Worm (Caenorhabditis elegans) whole organism, young adult: Measurements from ENCODE around the gene fbxb-72.
A peak's percentile ranks its signal among the peaks of the same experiment; 100 is the strongest.

ENCODE experiments used
- C06A6.2 ChIP-seq: fragments of 200-800 bp; sonication (Bioruptor generic); conservative IDR thresholded peaks from 2 replicates; pipeline ENCODE4 v1.3.6; 2022; ENCODE audit warnings: missing genetic modification characterization, missing compliant biosample characterization
- D2030.7 ChIP-seq: fragments of 200-800 bp; sonication (Bioruptor generic); IDR thresholded peaks from 2 replicates; pipeline ENCODE4 v1.3.6; 2022; ENCODE audit warnings: missing genetic modification reagents, missing genetic modification characterization, missing compliant biosample characterization
- F10E7.11 ChIP-seq: sonication (generic microtip); optimal IDR thresholded peaks from 2 replicates; lab custom pipeline; 2017; ENCODE audit warnings: mild to moderate bottlenecking, missing genetic modification characterization, moderate library complexity, missing compliant biosample characterization
- F22D6.2 ChIP-seq: sonication (generic microtip); optimal IDR thresholded peaks from 2 replicates; lab custom pipeline; 2016; ENCODE audit warnings: mild to moderate bottlenecking, missing genetic modification characterization, missing compliant biosample characterization
- F37B4.10 ChIP-seq: fragments of 200-800 bp; sonication (Bioruptor generic); IDR thresholded peaks from 2 replicates; pipeline ENCODE4 v1.3.6; 2022; ENCODE audit warnings: missing genetic modification characterization, missing compliant biosample characterization
- F49E8.2 ChIP-seq: sonication (generic microtip); optimal IDR thresholded peaks from 3 replicates; lab custom pipeline; 2017; ENCODE audit warnings: missing genetic modification characterization, mild to moderate bottlenecking, missing compliant biosample characterization, antibody characterized with exemption, moderate library complexity; ENCODE audit not compliant: insufficient read depth
- F57A8.1 ChIP-seq: fragments of 200-800 bp; sonication (Bioruptor generic); optimal IDR thresholded peaks from 2 replicates; lab custom pipeline; 2018; ENCODE audit warnings: mild to moderate bottlenecking, missing genetic modification characterization, moderate library complexity, missing compliant biosample characterization
- F57C9.4 ChIP-seq: sonication (generic microtip); optimal IDR thresholded peaks from 2 replicates; lab custom pipeline; 2017; ENCODE audit warnings: mild to moderate bottlenecking, missing genetic modification characterization, missing compliant biosample characterization
- T07F8.4 ChIP-seq: sonication (generic microtip); optimal IDR thresholded peaks from 2 replicates; lab custom pipeline; 2016; ENCODE audit warnings: mild to moderate bottlenecking, missing genetic modification characterization, moderate library complexity, missing compliant biosample characterization
- Y53F4B.3 ChIP-seq: fragments of 200-800 bp; sonication (Bioruptor generic); IDR thresholded peaks from 2 replicates; pipeline ENCODE4 v1.3.6; 2022; ENCODE audit warnings: missing genetic modification reagents, missing genetic modification characterization, missing compliant biosample characterization
- Y67H2A.10 ChIP-seq: fragments of 200-800 bp; sonication (Bioruptor generic); conservative IDR thresholded peaks from 2 replicates; pipeline ENCODE4 v1.3.6; 2022; ENCODE audit warnings: missing genetic modification reagents, missing genetic modification characterization, missing compliant biosample characterization
- Y79H2A.3 ChIP-seq: fragments of 200-800 bp; sonication (Bioruptor generic); conservative IDR thresholded peaks from 2 replicates; pipeline ENCODE4 v1.3.6; 2022; ENCODE audit warnings: missing genetic modification reagents, missing genetic modification characterization, missing compliant biosample characterization
- ZK185.1 ChIP-seq: sonication (generic microtip); optimal IDR thresholded peaks from 2 replicates; lab custom pipeline; 2016; ENCODE audit warnings: mild to moderate bottlenecking, missing genetic modification characterization, missing compliant biosample characterization; ENCODE audit not compliant: poor library complexity, severe bottlenecking
- aptf-3 ChIP-seq: fragments of 200-800 bp; sonication (Bioruptor generic); IDR thresholded peaks from 2 replicates; pipeline ENCODE4 v1.3.6; 2022; ENCODE audit warnings: missing genetic modification characterization, missing compliant biosample characterization
- atf-7 ChIP-seq: sonication (generic microtip); optimal IDR thresholded peaks from 2 replicates; lab custom pipeline; 2017; ENCODE audit warnings: mild to moderate bottlenecking, missing genetic modification characterization, missing compliant biosample characterization
- attf-5 ChIP-seq: fragments of 200-800 bp; sonication (Bioruptor generic); optimal IDR thresholded peaks from 2 replicates; lab custom pipeline; 2018; ENCODE audit warnings: mild to moderate bottlenecking, missing genetic modification characterization, missing compliant biosample characterization
- attf-6 ChIP-seq: fragments of 200-800 bp; sonication (Bioruptor generic); IDR thresholded peaks from 2 replicates; pipeline ENCODE4 v1.3.6; 2022; ENCODE audit warnings: missing genetic modification reagents, missing genetic modification characterization, missing compliant biosample characterization
- ceh-100 ChIP-seq: fragments of 200-800 bp; sonication (Bioruptor generic); IDR thresholded peaks from 2 replicates; pipeline ENCODE4 v1.3.6; 2022; ENCODE audit warnings: missing genetic modification reagents, missing genetic modification characterization, missing compliant biosample characterization
- ceh-58 ChIP-seq: fragments of 200-800 bp; sonication (Bioruptor generic); IDR thresholded peaks from 2 replicates; pipeline ENCODE4 v1.3.6; 2022; ENCODE audit warnings: missing genetic modification characterization, missing compliant biosample characterization
- ceh-91 ChIP-seq: fragments of 200-800 bp; sonication (Bioruptor generic); IDR thresholded peaks from 2 replicates; pipeline ENCODE4 v1.3.6; 2022; ENCODE audit warnings: missing genetic modification reagents, missing genetic modification characterization, missing compliant biosample characterization
- chd-7 ChIP-seq: sonication (generic microtip); optimal IDR thresholded peaks from 2 replicates; lab custom pipeline; 2016; ENCODE audit warnings: mild to moderate bottlenecking, missing genetic modification characterization, moderate library complexity, missing compliant biosample characterization
- dpff-1 ChIP-seq: sonication (generic microtip); optimal IDR thresholded peaks from 2 replicates; lab custom pipeline; 2017; ENCODE audit warnings: mild to moderate bottlenecking, missing genetic modification characterization, missing compliant biosample characterization
- dpl-1 ChIP-seq: fragments of 150-350 bp; optimal IDR thresholded peaks from 2 replicates; lab custom pipeline; 2014; ENCODE audit warnings: missing biosample characterization, missing genetic modification reagents, missing genetic modification characterization
- efl-1 ChIP-seq: fragments of 150-350 bp; optimal IDR thresholded peaks from 2 replicates; lab custom pipeline; 2014; ENCODE audit warnings: missing biosample characterization, missing genetic modification reagents, missing genetic modification characterization
- egl-18 ChIP-seq: fragments of 200-800 bp; sonication (Bioruptor generic); IDR thresholded peaks from 2 replicates; pipeline ENCODE4 v1.3.6; 2022; ENCODE audit warnings: missing genetic modification reagents, missing genetic modification characterization, missing compliant biosample characterization
- ets-4 ChIP-seq: fragments of 200-800 bp; sonication (Bioruptor generic); optimal IDR thresholded peaks from 2 replicates; lab custom pipeline; 2018; ENCODE audit warnings: mild to moderate bottlenecking, missing genetic modification characterization, missing compliant biosample characterization
- gei-17 ChIP-seq: fragments of 200-800 bp; sonication (Bioruptor generic); optimal IDR thresholded peaks from 2 replicates; lab custom pipeline; 2018; ENCODE audit warnings: mild to moderate bottlenecking, missing genetic modification characterization, missing compliant biosample characterization
- hmg-1.2 ChIP-seq: fragments of 200-800 bp; sonication (Bioruptor generic); IDR thresholded peaks from 2 replicates; pipeline ENCODE4 v1.3.6; 2022; ENCODE audit warnings: missing genetic modification reagents, missing genetic modification characterization, missing compliant biosample characterization
- hmg-20 ChIP-seq: fragments of 200-800 bp; sonication (Bioruptor generic); IDR thresholded peaks from 2 replicates; pipeline ENCODE4 v1.3.6; 2022; ENCODE audit warnings: missing genetic modification reagents, missing genetic modification characterization, missing compliant biosample characterization
- hrde-1 ChIP-seq: sonication (generic microtip); optimal IDR thresholded peaks from 2 replicates; lab custom pipeline; 2016; ENCODE audit warnings: missing genetic modification characterization, mild to moderate bottlenecking, missing compliant biosample characterization, moderate library complexity, missing genotype, missing genetic modification reagents, borderline replicate concordance
- let-526 ChIP-seq: fragments of 200-800 bp; sonication (Bioruptor generic); IDR thresholded peaks from 2 replicates; pipeline ENCODE4 v1.3.6; 2022; ENCODE audit warnings: missing genetic modification reagents, missing genetic modification characterization, missing compliant biosample characterization
- let-607 ChIP-seq, 2 experiments: fragments of 200-800 bp in 1 of 2; sonication (Bioruptor generic) in 1 of 2; sonication (generic microtip) in 1 of 2; optimal IDR thresholded peaks; 2 replicates each; lab custom pipeline; 2016 to 2018; ENCODE audit warnings: mild to moderate bottlenecking in 2 of 2, missing compliant biosample characterization in 2 of 2, missing genetic modification characterization in 2 of 2, moderate library complexity in 2 of 2, missing genotype in 1 of 2
- lin-26 ChIP-seq: fragments of 200-800 bp; sonication (Bioruptor generic); IDR thresholded peaks from 2 replicates; pipeline ENCODE4 v1.3.6; 2022; ENCODE audit warnings: missing genetic modification reagents, missing genetic modification characterization, missing compliant biosample characterization
- lin-35 ChIP-seq, 3 experiments: fragments of 150-350 bp in 2 of 3; sonication (generic microtip) in 1 of 3; optimal IDR thresholded peaks; 2 replicates each; lab custom pipeline; 2014 to 2018; ENCODE audit warnings: missing biosample characterization in 3 of 3, missing genetic modification characterization in 3 of 3, missing genetic modification reagents in 3 of 3
- lin-54 ChIP-seq: fragments of 200-800 bp; sonication (Bioruptor generic); optimal IDR thresholded peaks from 2 replicates; lab custom pipeline; 2018; ENCODE audit warnings: mild to moderate bottlenecking, missing genetic modification characterization, missing compliant biosample characterization
- madf-3 ChIP-seq: fragments of 200-800 bp; sonication (Bioruptor generic); IDR thresholded peaks from 2 replicates; pipeline ENCODE4 v1.3.6; 2022; ENCODE audit warnings: missing genetic modification reagents, missing genetic modification characterization, missing compliant biosample characterization
- madf-8 ChIP-seq: fragments of 200-800 bp; sonication (Bioruptor generic); conservative IDR thresholded peaks from 2 replicates; pipeline ENCODE4 v1.3.6; 2022; ENCODE audit warnings: missing genetic modification reagents, missing genetic modification characterization, missing compliant biosample characterization
- mcd-1 ChIP-seq: fragments of 200-800 bp; sonication (Bioruptor generic); IDR thresholded peaks from 2 replicates; pipeline ENCODE4 v1.3.6; 2022; ENCODE audit warnings: missing genetic modification reagents, missing genetic modification characterization, missing compliant biosample characterization
- mel-28 ChIP-seq: sonication (generic microtip); optimal IDR thresholded peaks from 2 replicates; lab custom pipeline; 2016; ENCODE audit warnings: borderline replicate concordance, mild to moderate bottlenecking, missing genetic modification characterization, missing compliant biosample characterization
- mes-4 ChIP-seq: sonication (generic microtip); optimal IDR thresholded peaks from 2 replicates; lab custom pipeline; 2016; ENCODE audit warnings: missing genotype, missing genetic modification characterization, missing compliant biosample characterization
- nfya-2 ChIP-seq: fragments of 200-800 bp; sonication (Bioruptor generic); IDR thresholded peaks from 2 replicates; pipeline ENCODE4 v1.3.6; 2022; ENCODE audit warnings: missing genetic modification reagents, missing genetic modification characterization, missing compliant biosample characterization
- nfyb-1 ChIP-seq: fragments of 200-800 bp; sonication (Bioruptor generic); IDR thresholded peaks from 2 replicates; pipeline ENCODE4 v1.3.6; 2022; ENCODE audit warnings: missing genetic modification reagents, missing genetic modification characterization, missing compliant biosample characterization
- nhr-120 ChIP-seq: fragments of 200-800 bp; sonication (Bioruptor generic); IDR thresholded peaks from 2 replicates; pipeline ENCODE4 v1.3.6; 2022; ENCODE audit warnings: missing genetic modification characterization, missing compliant biosample characterization
- repo-1 ChIP-seq: sonication (generic microtip); optimal IDR thresholded peaks from 2 replicates; lab custom pipeline; 2017; ENCODE audit warnings: mild to moderate bottlenecking, missing genetic modification characterization, missing compliant biosample characterization
- sea-2 ChIP-seq: fragments of 200-800 bp; sonication (Bioruptor generic); IDR thresholded peaks from 2 replicates; pipeline ENCODE4 v1.3.6; 2022; ENCODE audit warnings: missing genetic modification characterization, missing compliant biosample characterization
- sptf-2 ChIP-seq: fragments of 200-800 bp; sonication (Bioruptor generic); optimal IDR thresholded peaks from 2 replicates; lab custom pipeline; 2018; ENCODE audit warnings: mild to moderate bottlenecking, missing genetic modification characterization, missing compliant biosample characterization
- tbp1 ChIP-seq: fragments of 200-800 bp; sonication (Bioruptor generic); optimal IDR thresholded peaks from 2 replicates; lab custom pipeline; 2018; ENCODE audit warnings: mild to moderate bottlenecking, missing genetic modification characterization, missing compliant biosample characterization
- tbx-9 ChIP-seq: sonication (generic microtip); optimal IDR thresholded peaks from 2 replicates; lab custom pipeline; 2016; ENCODE audit warnings: borderline replicate concordance, missing genetic modification characterization, inconsistent platforms, missing compliant biosample characterization
- ztf-25 ChIP-seq: fragments of 200-800 bp; sonication (Bioruptor generic); IDR thresholded peaks from 2 replicates; pipeline ENCODE4 v1.3.6; 2022; ENCODE audit warnings: missing genetic modification reagents, missing genetic modification characterization, missing compliant biosample characterization

Gene fbxb-72

ce11 chrV:731330-731729 is 7.6 kb upstream of the fbxb-72 start (continued):
- TF ChIP-seq chd-7 (peak; percentile 93), madf-8 (GFP tag; lab: Robert Waterston, UW) (no peak), madf-3 (peak; percentile 64; the same call in 1 of the 2 replicates), F37B4.10 (GFP tag; lab: Robert Waterston, UW) (no peak), nhr-120 (GFP tag; lab: Robert Waterston, UW) (no peak), egl-18 (no peak), sptf-2 (GFP tag; lab: Kevin White, UChicago) (no peak), ets-4 (GFP tag; lab: Kevin White, UChicago) (peak; percentile 84), sea-2 (GFP tag; lab: Robert Waterston, UW) (0 out of 2 replicates have a peak, but pooled peaks have one; percentile 11), mel-28 (tag; lab: Kevin White, UChicago) (no peak), attf-5 (GFP tag; lab: Kevin White, UChicago) (peak; percentile 81), T07F8.4 (tag; lab: Kevin White, UChicago) (no peak), nfya-2 (no peak), F49E8.2 (tag; lab: Kevin White, UChicago) (no peak), C06A6.2 (GFP tag; lab: Robert Waterston, UW) (peak; percentile 84), mes-4 (tag; lab: Kevin White, UChicago) (no peak), Y67H2A.10 (GFP tag; lab: Robert Waterston, UW) (no peak), let-526 (GFP tag; lab: Robert Waterston, UW) (peak; percentile 96), hrde-1 (tag; lab: Kevin White, UChicago) (no peak), dpff-1 (tag; lab: Kevin White, UChicago) (no peak), atf-7 (tag; lab: Kevin White, UChicago) (peak; percentile 93), ceh-100 (GFP tag; lab: Robert Waterston, UW) (no peak), lin-35 (GFP tag; optimal IDR thresholded peaks at IDR 0.05; lab: Kevin White, UChicago) (peak in 1 of 3 experiments; percentile 29), efl-1 (no peak), F10E7.11 (no peak), Y79H2A.3 (GFP tag; lab: Robert Waterston, UW) (no peak), dpl-1 (no peak), Y53F4B.3 (GFP tag; lab: Robert Waterston, UW) (no peak), let-607 (tag; optimal IDR thresholded peaks at IDR 0.05; lab: Kevin White, UChicago) (peak in 1 of 2 experiments; percentile 85), ceh-91 (GFP tag; lab: Robert Waterston, UW) (no peak), F22D6.2 (tag; lab: Kevin White, UChicago) (peak; percentile 84), tbx-9 (no peak), hmg-20 (GFP tag; lab: Robert Waterston, UW) (no peak), attf-6 (GFP tag; lab: Robert Waterston, UW) (no peak), mcd-1 (peak; percentile 73), ceh-58 (no peak), hmg-1.2 (GFP tag; lab: Robert Waterston, UW) (peak; percentile 85), nfyb-1 (GFP tag; lab: Robert Waterston, UW) (peak; percentile 89), lin-26 (peak; percentile 73), lin-54 (GFP tag; lab: Kevin White, UChicago) (peak; percentile 61), D2030.7 (GFP tag; lab: Robert Waterston, UW) (no peak), ZK185.1 (tag; lab: Kevin White, UChicago) (peak; percentile 73), repo-1 (peak; percentile 78), tbp1 (GFP tag; lab: Kevin White, UChicago) (peak; percentile 63), ztf-25 (GFP tag; lab: Robert Waterston, UW) (no peak), F57A8.1 (GFP tag; lab: Kevin White, UChicago) (no peak), F57C9.4 (tag; lab: Kevin White, UChicago) (no peak), gei-17 (GFP tag; lab: Kevin White, UChicago) (peak; percentile 55), aptf-3 (no peak)
